Worm (Caenorhabditis elegans) whole organism, mixed stage, embryonic: ENCODE measurements around the gene gid-2.

Experiments
- M03D4.4 ChIP-seq: sonication (generic microtip); optimal IDR thresholded peaks from 2 replicates; lab custom pipeline; 2017; ENCODE audit warnings: mild to moderate bottlenecking, missing genetic modification characterization, missing compliant biosample characterization
- bed-3 ChIP-seq: fragments of 200-800 bp; sonication (Bioruptor generic); optimal IDR thresholded peaks from 3 replicates; lab custom pipeline; 2018; ENCODE audit warnings: mild to moderate bottlenecking, missing genetic modification characterization, moderate library complexity, missing compliant biosample characterization
- blmp-1 ChIP-seq: fragments of 150-350 bp; optimal IDR thresholded peaks from 2 replicates; lab custom pipeline; 2014; ENCODE audit warnings: missing biosample characterization, missing genetic modification characterization
- ceh-39 ChIP-seq: fragments of 150-350 bp; optimal IDR thresholded peaks from 2 replicates; lab custom pipeline; 2014; ENCODE audit warnings: missing biosample characterization, missing genetic modification characterization
- ceh-43 ChIP-seq: fragments of 200-800 bp; sonication (Bioruptor generic); optimal IDR thresholded peaks from 2 replicates; lab custom pipeline; 2018; ENCODE audit warnings: mild to moderate bottlenecking, missing genetic modification characterization, moderate library complexity, missing compliant biosample characterization
- ceh-83 ChIP-seq: fragments of 200-800 bp; sonication (Bioruptor generic); optimal IDR thresholded peaks from 2 replicates; lab custom pipeline; 2018; ENCODE audit warnings: mild to moderate bottlenecking, missing genetic modification characterization, missing compliant biosample characterization
- ces-1 ChIP-seq: fragments of 150-350 bp; optimal IDR thresholded peaks from 2 replicates; lab custom pipeline; 2014; ENCODE audit warnings: missing biosample characterization, missing genetic modification reagents, missing genetic modification characterization
- cnd-1 ChIP-seq: fragments of 200-800 bp; sonication (Bioruptor generic); optimal IDR thresholded peaks from 2 replicates; lab custom pipeline; 2018; ENCODE audit warnings: mild to moderate bottlenecking, missing genetic modification characterization, missing compliant biosample characterization
- drap-1 ChIP-seq: fragments of 200-800 bp; sonication (Bioruptor generic); optimal IDR thresholded peaks from 3 replicates; lab custom pipeline; 2018; ENCODE audit warnings: mild to moderate bottlenecking, missing genetic modification characterization, missing compliant biosample characterization
- elt-3 ChIP-seq: fragments of 150-350 bp; optimal IDR thresholded peaks from 2 replicates; lab custom pipeline; 2014; ENCODE audit warnings: missing biosample characterization, missing genetic modification characterization
- hlh-1 ChIP-seq: fragments of 150-350 bp; optimal IDR thresholded peaks from 2 replicates; lab custom pipeline; 2014; ENCODE audit warnings: missing biosample characterization, missing genetic modification reagents, missing genetic modification characterization
- lin-13 ChIP-seq: fragments of 150-350 bp; optimal IDR thresholded peaks from 2 replicates; lab custom pipeline; 2014; ENCODE audit warnings: missing biosample characterization, missing genetic modification characterization
- lin-32 ChIP-seq: fragments of 200-800 bp; sonication (Bioruptor generic); optimal IDR thresholded peaks from 2 replicates; lab custom pipeline; 2018; ENCODE audit warnings: mild to moderate bottlenecking, missing genetic modification characterization, missing compliant biosample characterization
- lsy-2 ChIP-seq: fragments of 150-350 bp; optimal IDR thresholded peaks from 2 replicates; lab custom pipeline; 2014; ENCODE audit warnings: missing biosample characterization, missing genetic modification characterization
- mab-5 ChIP-seq: fragments of 150-350 bp; optimal IDR thresholded peaks from 2 replicates; lab custom pipeline; 2014; ENCODE audit warnings: missing biosample characterization, missing genetic modification characterization
- mep-1 ChIP-seq: fragments of 150-350 bp; optimal IDR thresholded peaks from 2 replicates; lab custom pipeline; 2017; ENCODE audit warnings: missing biosample characterization, missing genetic modification reagents, missing genetic modification characterization, inconsistent platforms
- mls-2 ChIP-seq: sonication (generic microtip); optimal IDR thresholded peaks from 2 replicates; lab custom pipeline; 2016; ENCODE audit warnings: mild to moderate bottlenecking, missing genetic modification characterization, moderate library complexity, missing compliant biosample characterization
- nhr-12 ChIP-seq: fragments of 150-350 bp; optimal IDR thresholded peaks from 2 replicates; lab custom pipeline; 2014; ENCODE audit warnings: missing biosample characterization, missing genetic modification characterization
- nhr-2 ChIP-seq: fragments of 150-350 bp; optimal IDR thresholded peaks from 2 replicates; lab custom pipeline; 2014; ENCODE audit warnings: missing biosample characterization, missing genetic modification characterization
- nhr-237 ChIP-seq: fragments of 150-350 bp; optimal IDR thresholded peaks from 2 replicates; lab custom pipeline; 2014; ENCODE audit warnings: missing biosample characterization, missing genetic modification characterization
- nhr-28 ChIP-seq: fragments of 150-350 bp; optimal IDR thresholded peaks from 2 replicates; lab custom pipeline; 2014; ENCODE audit warnings: missing biosample characterization, missing genetic modification characterization
- nhr-76 ChIP-seq: sonication (generic microtip); optimal IDR thresholded peaks from 2 replicates; lab custom pipeline; 2017; ENCODE audit warnings: missing biosample characterization, missing genetic modification characterization
- pha-4 ChIP-seq: fragments of 150-350 bp; optimal IDR thresholded peaks from 2 replicates; lab custom pipeline; 2018; ENCODE audit warnings: missing biosample characterization, missing genetic modification reagents, missing genetic modification characterization
- sem-2 ChIP-seq: fragments of 200-800 bp; sonication (Bioruptor generic); optimal IDR thresholded peaks from 2 replicates; lab custom pipeline; 2018; ENCODE audit warnings: mild to moderate bottlenecking, missing genetic modification characterization, missing compliant biosample characterization
- snpc-4 ChIP-seq: fragments of 150-350 bp; optimal IDR thresholded peaks from 2 replicates; lab custom pipeline; 2014; ENCODE audit warnings: missing biosample characterization, missing genetic modification characterization
- sptf-1 ChIP-seq: sonication (generic microtip); optimal IDR thresholded peaks from 2 replicates; lab custom pipeline; 2017; ENCODE audit warnings: mild to moderate bottlenecking, missing genetic modification characterization, moderate library complexity, missing compliant biosample characterization
- tbx-8 ChIP-seq: fragments of 200-800 bp; sonication (Bioruptor generic); optimal IDR thresholded peaks from 2 replicates; lab custom pipeline; 2018; ENCODE audit warnings: mild to moderate bottlenecking, missing genetic modification characterization, moderate library complexity, missing compliant biosample characterization
- unc-120 ChIP-seq: sonication (generic microtip); optimal IDR thresholded peaks from 2 replicates; lab custom pipeline; 2017; ENCODE audit warnings: missing genetic modification characterization, missing compliant biosample characterization; ENCODE audit not compliant: poor library complexity, severe bottlenecking
- unc-39 ChIP-seq: fragments of 150-350 bp; optimal IDR thresholded peaks from 2 replicates; lab custom pipeline; 2014; ENCODE audit warnings: missing biosample characterization, missing genetic modification characterization
- unc-62 ChIP-seq: fragments of 150-350 bp; optimal IDR thresholded peaks from 2 replicates; lab custom pipeline; 2014; ENCODE audit warnings: missing biosample characterization, missing genetic modification reagents, missing genetic modification characterization
- zip-8 ChIP-seq: fragments of 150-350 bp; optimal IDR thresholded peaks from 2 replicates; lab custom pipeline; 2014; ENCODE audit warnings: missing biosample characterization, missing genetic modification characterization
- ztf-11 ChIP-seq: fragments of 150-350 bp; optimal IDR thresholded peaks from 2 replicates; lab custom pipeline; 2014; ENCODE audit warnings: missing biosample characterization, missing genetic modification characterization

The gid-2 gene

DNA sequence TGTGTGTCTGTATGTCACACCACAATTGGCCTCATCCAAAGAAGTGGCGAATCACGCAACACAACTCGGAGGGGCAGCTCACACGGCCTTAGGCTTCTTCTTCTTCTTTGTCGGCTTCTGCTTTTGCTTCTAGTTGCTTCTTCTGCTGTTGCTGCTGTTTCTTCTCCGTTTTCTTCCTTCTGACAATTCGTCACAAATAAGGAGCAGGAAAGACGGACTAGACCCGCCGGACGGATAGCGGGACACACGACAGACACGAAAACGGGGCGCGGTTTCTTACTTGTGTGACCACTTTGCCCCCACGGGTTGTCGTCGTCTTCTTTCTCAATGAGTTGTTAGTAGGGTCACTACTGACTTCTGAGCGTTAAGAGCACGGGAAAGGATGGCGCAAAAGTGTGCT lies 17.4 kb upstream of the gid-2 start:
- TF ChIP-seq nhr-12 = no peak
- no peak for TF ChIP-seq lin-32 (GFP tag; lab: Kevin White, UChicago)
- no peak for TF ChIP-seq nhr-2 (tag; lab: Kevin White, UChicago)
- no peak for TF ChIP-seq M03D4.4 (tag; lab: Kevin White, UChicago)
- TF ChIP-seq pha-4 (tag; lab: Kevin White, UChicago) = no peak
- TF ChIP-seq unc-62 (GFP tag; lab: Kevin White, UChicago) = no peak
- TF ChIP-seq bed-3 (GFP tag; lab: Kevin White, UChicago) = no peak
- no peak for TF ChIP-seq nhr-237 (tag; lab: Kevin White, UChicago)
- no peak for TF ChIP-seq ceh-43 (GFP tag; lab: Kevin White, UChicago)
- TF ChIP-seq tbx-8 = no peak
- TF ChIP-seq mep-1 (tag; lab: Kevin White, UChicago) = no peak
- TF ChIP-seq lsy-2 = no peak
- TF ChIP-seq lin-13 = no peak
- no peak for TF ChIP-seq ceh-39 (tag; lab: Kevin White, UChicago)
- no peak for TF ChIP-seq unc-120 (tag; lab: Kevin White, UChicago)
- TF ChIP-seq mls-2 = no peak
- no peak for TF ChIP-seq cnd-1
- no peak for TF ChIP-seq drap-1
- TF ChIP-seq unc-39 (tag; lab: Kevin White, UChicago) = no peak
- TF ChIP-seq, all 35 proteins: peak for 0

DNA sequence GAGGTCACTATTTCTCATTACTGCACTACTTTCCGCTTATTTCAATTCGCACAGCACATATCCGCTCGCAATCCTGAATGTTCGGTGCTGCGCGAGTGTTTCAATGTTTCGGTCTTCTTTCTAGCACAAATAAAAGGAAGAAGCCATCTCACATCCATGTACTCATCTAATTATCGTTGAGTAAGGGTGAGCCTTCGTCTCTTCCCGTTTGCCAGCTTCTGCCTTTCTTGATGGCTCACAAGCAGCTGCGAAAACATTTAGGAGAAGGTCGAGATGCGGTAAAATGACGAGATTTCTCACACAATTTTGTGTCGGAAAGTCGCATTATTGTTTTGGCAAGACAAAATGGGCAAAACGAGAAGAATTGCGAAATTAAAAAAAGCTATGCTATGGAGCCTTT lies 16.2 kb upstream of the gid-2 start:
- TF ChIP-seq bed-3 (GFP tag; lab: Kevin White, UChicago) (no peak), ceh-43 (GFP tag; lab: Kevin White, UChicago) (no peak), ces-1 (peak; percentile 91)

DNA sequence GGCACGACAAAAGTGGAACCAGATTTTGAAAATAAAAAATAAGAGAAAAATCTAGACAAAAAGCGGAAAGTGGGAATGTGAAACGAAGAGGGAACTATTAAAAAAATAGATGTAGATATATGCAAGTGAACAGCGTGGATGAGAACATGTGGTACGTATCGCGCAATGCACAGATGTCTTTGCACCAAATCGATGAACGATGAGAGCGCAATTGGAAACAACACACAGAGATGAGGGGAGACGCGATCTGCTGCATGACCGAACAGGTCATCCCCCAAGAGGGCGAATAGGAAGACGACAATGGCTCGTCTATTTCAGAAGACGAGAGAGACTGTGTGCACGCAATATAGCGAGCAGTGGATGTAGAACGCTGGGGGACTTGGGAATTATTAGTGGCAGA lies 14.0 kb upstream of the gid-2 start:
- TF ChIP-seq lin-32 (GFP tag; lab: Kevin White, UChicago) = peak; percentile 27
- no peak for TF ChIP-seq sem-2
- no peak for TF ChIP-seq nhr-237 (tag; lab: Kevin White, UChicago)
- TF ChIP-seq ceh-83 (GFP tag; lab: Kevin White, UChicago) = no peak
- no peak for TF ChIP-seq drap-1
- no peak for TF ChIP-seq mep-1 (tag; lab: Kevin White, UChicago)
- TF ChIP-seq mls-2 = peak; percentile 17
- peak; percentile 72 for TF ChIP-seq ceh-39 (tag; lab: Kevin White, UChicago)
- no peak for TF ChIP-seq nhr-28 (tag; lab: Kevin White, UChicago)
- no peak for TF ChIP-seq sptf-1 (tag; lab: Kevin White, UChicago)
- no peak for TF ChIP-seq unc-120 (tag; lab: Kevin White, UChicago)
- TF ChIP-seq ztf-11 (tag; lab: Kevin White, UChicago) = no peak
- no peak for TF ChIP-seq tbx-8
- no peak for TF ChIP-seq elt-3
- no peak for TF ChIP-seq unc-39 (tag; lab: Kevin White, UChicago)
- TF ChIP-seq cnd-1 = peak; percentile 47
- no peak for TF ChIP-seq hlh-1 (tag; lab: Kevin White, UChicago)
- TF ChIP-seq nhr-12 = no peak
- no peak for TF ChIP-seq nhr-76
- no peak for TF ChIP-seq unc-62 (GFP tag; lab: Kevin White, UChicago)
- TF ChIP-seq blmp-1 (tag; lab: Kevin White, UChicago) = no peak
- TF ChIP-seq zip-8 (tag; lab: Kevin White, UChicago) = no peak
- TF ChIP-seq bed-3 (GFP tag; lab: Kevin White, UChicago) = no peak
- no peak for TF ChIP-seq pha-4 (tag; lab: Kevin White, UChicago)
- TF ChIP-seq mab-5 = no peak
- TF ChIP-seq lsy-2 = no peak
- no peak for TF ChIP-seq snpc-4 (tag; lab: Kevin White, UChicago)
- TF ChIP-seq nhr-2 (tag; lab: Kevin White, UChicago) = peak; percentile 76
- TF ChIP-seq lin-13 = no peak

DNA sequence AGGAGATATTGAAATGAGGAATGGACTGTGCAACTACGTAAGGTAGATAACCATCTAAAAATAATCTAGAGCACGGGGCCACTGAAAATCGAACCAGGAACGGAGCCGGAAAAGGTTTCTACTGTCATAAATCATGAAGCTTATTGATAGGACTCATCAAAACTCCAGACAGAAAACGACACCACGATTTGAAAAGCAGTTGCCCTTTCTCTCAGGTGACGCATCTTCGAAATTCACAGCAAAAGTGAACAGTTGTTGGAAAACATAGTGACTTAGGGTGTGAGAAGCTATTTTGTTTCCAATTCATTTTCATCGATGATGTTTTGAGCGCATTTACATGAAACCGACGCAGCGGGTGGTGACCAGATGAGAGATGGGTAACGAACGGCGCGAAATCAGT lies 13.5 kb upstream of the gid-2 start:
- TF ChIP-seq elt-3 = no peak
- TF ChIP-seq unc-120 (tag; lab: Kevin White, UChicago) = peak; percentile 11
- peak; percentile 54 for TF ChIP-seq unc-62 (GFP tag; lab: Kevin White, UChicago)
- TF ChIP-seq lin-32 (GFP tag; lab: Kevin White, UChicago) = no peak
- TF ChIP-seq ceh-43 (GFP tag; lab: Kevin White, UChicago) = no peak
- TF ChIP-seq hlh-1 (tag; lab: Kevin White, UChicago) = peak; percentile 98

DNA sequence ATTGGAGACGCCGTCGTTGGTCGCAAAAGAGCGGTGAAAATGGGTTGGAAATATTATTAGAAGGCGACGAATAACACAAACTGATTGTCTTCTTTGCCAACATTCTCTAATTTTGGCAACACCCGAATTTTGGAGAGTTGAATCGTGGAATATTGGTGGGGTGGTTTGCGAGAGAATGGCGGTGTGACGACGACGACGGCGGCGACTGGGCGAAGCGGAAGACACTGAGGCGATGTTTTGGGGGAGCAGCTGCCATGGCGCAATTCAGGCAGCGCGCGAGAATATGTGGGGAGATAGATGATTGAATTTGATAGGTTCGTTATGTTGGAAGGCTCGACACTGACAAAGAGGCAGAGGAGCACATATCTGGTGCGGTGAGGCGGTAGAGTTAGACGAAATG lies 12.2 kb upstream of the gid-2 start:
- TF ChIP-seq sptf-1 (tag; lab: Kevin White, UChicago) (no peak), ces-1 (peak; percentile 42)
